Worm (Caenorhabditis elegans) whole organism, L4/young adult: ENCODE data around the gene mtr-4.

Experiments used
- W03F9.2 ChIP-seq: fragments of 150-350 bp; optimal IDR thresholded peaks from 2 replicates; lab custom pipeline; 2014; ENCODE audit warnings: missing biosample characterization, missing genetic modification characterization
- dao-5 ChIP-seq: sonication (generic microtip); optimal IDR thresholded peaks from 2 replicates; lab custom pipeline; 2016; ENCODE audit warnings: missing genotype, missing genetic modification characterization, moderate library complexity, missing compliant biosample characterization
- him-1 ChIP-seq: sonication (generic microtip); optimal IDR thresholded peaks from 2 replicates; lab custom pipeline; 2016; ENCODE audit warnings: missing genotype, missing genetic modification reagents, missing genetic modification characterization, missing compliant biosample characterization

ce11 chrIV:9864778-9865177 is 39.3 kb downstream of the mtr-4 start, which contains the start of the genes K07F5.15 and K07F5.22:
- TF ChIP-seq W03F9.2 (tag; lab: Kevin White, UChicago) (no peak), dao-5 (tag; lab: Kevin White, UChicago) (no peak), him-1 (tag; lab: Kevin White, UChicago) (no peak)
